Fruit fly (Drosophila melanogaster): ENCODE measurements around the gene her.

her gene

dm6 chr2L:16643445-16643844 lies 33.5 kb upstream of the her start:
- TF ChIP-seq CG8159 (tag; optimal IDR thresholded peaks at IDR 0.05) (no peak), CG10348 (GFP tag; IDR thresholded peaks at IDR 0.05) (no peak), CG4496 (GFP tag; IDR thresholded peaks at IDR 0.05) (no peak), gl (tag; optimal IDR thresholded peaks at IDR 0.05) (no peak), EcR (GFP tag; optimal IDR thresholded peaks at IDR 0.05) (no peak), Pif1A (GFP tag; optimal IDR thresholded peaks at IDR 0.05) (no peak), CG32121 (GFP tag; IDR thresholded peaks at IDR 0.05) (no peak), CG15710 (tag; optimal IDR thresholded peaks at IDR 0.05) (no peak), CG8301 (tag; optimal IDR thresholded peaks at IDR 0.05) (no peak), CG12605 (GFP tag; IDR thresholded peaks at IDR 0.05) (no peak), fd96Ca (GFP tag; IDR thresholded peaks at IDR 0.05) (no peak), Snoo (tag; optimal IDR thresholded peaks at IDR 0.05) (no peak), D1 (tag; optimal IDR thresholded peaks at IDR 0.05) (no peak)

- peak; percentile 31 for TF ChIP-seq Pif1B (GFP tag; optimal IDR thresholded peaks at IDR 0.05)
- TF ChIP-seq Ets98B (GFP tag; IDR thresholded peaks at IDR 0.05): peak; percentile 73
- TF ChIP-seq rn (GFP tag; IDR thresholded peaks at IDR 0.05): no peak
- no peak for TF ChIP-seq gl (tag; optimal IDR thresholded peaks at IDR 0.05)
- peak; percentile 63 for TF ChIP-seq CG15710 (tag; optimal IDR thresholded peaks at IDR 0.05)
- peak; percentile 49 for TF ChIP-seq CG34367 (tag; optimal IDR thresholded peaks at IDR 0.05)
- peak; percentile 24; the same call in 1 of the 2 replicates for TF ChIP-seq CG32121 (GFP tag; IDR thresholded peaks at IDR 0.05)
- TF ChIP-seq CG12605 (GFP tag; IDR thresholded peaks at IDR 0.05): 0 out of 2 replicates have a peak, but pooled peaks have one; percentile 27
- peak; percentile 56 for TF ChIP-seq CG8301 (tag; optimal IDR thresholded peaks at IDR 0.05)
- no peak for TF ChIP-seq CG13204 (GFP tag; optimal IDR thresholded peaks at IDR 0.05)
- no peak for TF ChIP-seq CG10348 (GFP tag; IDR thresholded peaks at IDR 0.05)
- no peak for TF ChIP-seq fd96Ca (GFP tag; IDR thresholded peaks at IDR 0.05)
- peak; percentile 9 for TF ChIP-seq D1 (tag; optimal IDR thresholded peaks at IDR 0.05)
- TF ChIP-seq EcR (GFP tag; optimal IDR thresholded peaks at IDR 0.05): no peak
- TF ChIP-seq Snoo (tag; optimal IDR thresholded peaks at IDR 0.05): peak; percentile 18
- TF ChIP-seq CG17806 (tag; optimal IDR thresholded peaks at IDR 0.05): peak; percentile 57
- TF ChIP-seq CG9948 (tag; optimal IDR thresholded peaks at IDR 0.05): peak; percentile 49
- TF ChIP-seq Pif1A (GFP tag; optimal IDR thresholded peaks at IDR 0.05): peak; percentile 31
- TF ChIP-seq CG8159 (tag; optimal IDR thresholded peaks at IDR 0.05): peak; percentile 71
- peak; percentile 82 for TF ChIP-seq CG4496 (GFP tag; IDR thresholded peaks at IDR 0.05)
- TF ChIP-seq CG14655 (GFP tag; optimal IDR thresholded peaks at IDR 0.05): peak; percentile 61
Measured at dm6 chr2L:16643961-16644360, 33.0 kb upstream of the her start.

dm6 chr2L:16645479-16646302 lies 31.3 kb upstream of the her start:
- peak; percentile 22 for TF ChIP-seq CG17806 (tag; optimal IDR thresholded peaks at IDR 0.05)
- TF ChIP-seq Snoo (tag; optimal IDR thresholded peaks at IDR 0.05): no peak
- TF ChIP-seq CG34367 (tag; optimal IDR thresholded peaks at IDR 0.05): no peak
- no peak for TF ChIP-seq CG12605 (GFP tag; IDR thresholded peaks at IDR 0.05)
- TF ChIP-seq EcR (GFP tag; optimal IDR thresholded peaks at IDR 0.05): peak; percentile 72
- TF ChIP-seq CG8159 (tag; optimal IDR thresholded peaks at IDR 0.05): peak; percentile 39
- TF ChIP-seq CG4496 (GFP tag; IDR thresholded peaks at IDR 0.05): peak; percentile 41; the same call in 1 of the 3 replicates
- no peak for TF ChIP-seq Pif1A (GFP tag; optimal IDR thresholded peaks at IDR 0.05)
- peak; percentile 31 for TF ChIP-seq CG9948 (tag; optimal IDR thresholded peaks at IDR 0.05)
- peak; percentile 24 for TF ChIP-seq CG15710 (tag; optimal IDR thresholded peaks at IDR 0.05)
- TF ChIP-seq fd96Ca (GFP tag; IDR thresholded peaks at IDR 0.05): 0 out of 3 replicates have a peak, but pooled peaks have one; percentile 33
- no peak for TF ChIP-seq D1 (tag; optimal IDR thresholded peaks at IDR 0.05)
- no peak for TF ChIP-seq Ets98B (GFP tag; IDR thresholded peaks at IDR 0.05)
- TF ChIP-seq Pif1B (GFP tag; optimal IDR thresholded peaks at IDR 0.05): no peak
- peak; percentile 35 for TF ChIP-seq CG14655 (GFP tag; optimal IDR thresholded peaks at IDR 0.05)
- no peak for TF ChIP-seq CG13204 (GFP tag; optimal IDR thresholded peaks at IDR 0.05)
- TF ChIP-seq gl (tag; optimal IDR thresholded peaks at IDR 0.05): no peak
- TF ChIP-seq CG10348 (GFP tag; IDR thresholded peaks at IDR 0.05): no peak
- TF ChIP-seq CG8301 (tag; optimal IDR thresholded peaks at IDR 0.05): peak; percentile 49
- TF ChIP-seq CG32121 (GFP tag; IDR thresholded peaks at IDR 0.05): no peak
- TF ChIP-seq rn (GFP tag; IDR thresholded peaks at IDR 0.05): no peak

- TF ChIP-seq CG17806 (tag; optimal IDR thresholded peaks at IDR 0.05) (peak; percentile 40), Snoo (tag; optimal IDR thresholded peaks at IDR 0.05) (no peak), Pif1B (GFP tag; optimal IDR thresholded peaks at IDR 0.05) (no peak), CG12605 (GFP tag; IDR thresholded peaks at IDR 0.05) (no peak), gl (tag; optimal IDR thresholded peaks at IDR 0.05) (no peak), CG8301 (tag; optimal IDR thresholded peaks at IDR 0.05) (peak; percentile 50), CG32121 (GFP tag; IDR thresholded peaks at IDR 0.05) (no peak), D1 (tag; optimal IDR thresholded peaks at IDR 0.05) (no peak), CG14655 (GFP tag; optimal IDR thresholded peaks at IDR 0.05) (peak; percentile 53), fd96Ca (GFP tag; IDR thresholded peaks at IDR 0.05) (no peak), CG9948 (tag; optimal IDR thresholded peaks at IDR 0.05) (peak; percentile 21), CG15710 (tag; optimal IDR thresholded peaks at IDR 0.05) (peak; percentile 42), CG13204 (GFP tag; optimal IDR thresholded peaks at IDR 0.05) (no peak), rn (GFP tag; IDR thresholded peaks at IDR 0.05) (no peak), CG10348 (GFP tag; IDR thresholded peaks at IDR 0.05) (no peak), Pif1A (GFP tag; optimal IDR thresholded peaks at IDR 0.05) (peak; percentile 54), CG4496 (GFP tag; IDR thresholded peaks at IDR 0.05) (0 out of 3 replicates have a peak, but pooled peaks have one; percentile 15), CG8159 (tag; optimal IDR thresholded peaks at IDR 0.05) (peak; percentile 50), EcR (GFP tag; optimal IDR thresholded peaks at IDR 0.05) (no peak), CG34367 (tag; optimal IDR thresholded peaks at IDR 0.05) (no peak), Ets98B (GFP tag; IDR thresholded peaks at IDR 0.05) (peak; percentile 14; the same call in 1 of the 2 replicates)
Measured at dm6 chr2L:16647773-16648172, 29.2 kb upstream of the her start.

dm6 chr2L:16648925-16649324 lies 28.1 kb upstream of the her start:
- no peak for TF ChIP-seq CG14655 (GFP tag; optimal IDR thresholded peaks at IDR 0.05)
- TF ChIP-seq gl (tag; optimal IDR thresholded peaks at IDR 0.05): no peak
- TF ChIP-seq Ets98B (GFP tag; IDR thresholded peaks at IDR 0.05): no peak
- no peak for TF ChIP-seq CG8301 (tag; optimal IDR thresholded peaks at IDR 0.05)
- no peak for TF ChIP-seq fd96Ca (GFP tag; IDR thresholded peaks at IDR 0.05)
- TF ChIP-seq CG32121 (GFP tag; IDR thresholded peaks at IDR 0.05): no peak
- TF ChIP-seq CG10348 (GFP tag; IDR thresholded peaks at IDR 0.05): no peak
- no peak for TF ChIP-seq CG4496 (GFP tag; IDR thresholded peaks at IDR 0.05)
- TF ChIP-seq CG9948 (tag; optimal IDR thresholded peaks at IDR 0.05): no peak
- TF ChIP-seq D1 (tag; optimal IDR thresholded peaks at IDR 0.05): no peak
- no peak for TF ChIP-seq Pif1B (GFP tag; optimal IDR thresholded peaks at IDR 0.05)
